Worm (Caenorhabditis elegans) whole organism, L3 larva: ENCODE data around the gene F10D7.5.

ENCODE experiments used
- ama-1 ChIP-seq: fragments of 150-350 bp; optimal IDR thresholded peaks from 2 replicates; lab custom pipeline; 2018
- ceh-16 ChIP-seq: sonication (generic microtip); optimal IDR thresholded peaks from 2 replicates; lab custom pipeline; 2017; ENCODE audit warnings: missing biosample characterization, missing genetic modification characterization
- ceh-82 ChIP-seq: fragments of 150-350 bp; optimal IDR thresholded peaks from 2 replicates; lab custom pipeline; 2014; ENCODE audit warnings: missing biosample characterization, missing genetic modification characterization
- egl-27 ChIP-seq: sonication (generic microtip); optimal IDR thresholded peaks from 4 replicates; lab custom pipeline; 2017; ENCODE audit warnings: missing biosample characterization, missing genetic modification reagents, missing genetic modification characterization
- nhr-11 ChIP-seq: fragments of 150-350 bp; optimal IDR thresholded peaks from 2 replicates; lab custom pipeline; 2014; ENCODE audit warnings: missing biosample characterization, missing genetic modification characterization
- nhr-237 ChIP-seq: fragments of 150-350 bp; optimal IDR thresholded peaks from 2 replicates; lab custom pipeline; 2014; ENCODE audit warnings: missing biosample characterization, missing genetic modification characterization
- nhr-76 ChIP-seq: fragments of 150-350 bp; sonication (generic microtip); optimal IDR thresholded peaks from 5 replicates; lab custom pipeline; 2014; ENCODE audit warnings: missing biosample characterization, missing genetic modification characterization
- pha-4 ChIP-seq: fragments of 150-350 bp; optimal IDR thresholded peaks from 2 replicates; lab custom pipeline; 2014; ENCODE audit warnings: missing biosample characterization, missing genetic modification reagents, missing genetic modification characterization
- snpc-4 ChIP-seq: fragments of 150-350 bp; optimal IDR thresholded peaks from 2 replicates; lab custom pipeline; 2014; ENCODE audit warnings: missing biosample characterization, missing genetic modification characterization
- tbx-2 ChIP-seq: sonication (generic microtip); optimal IDR thresholded peaks from 2 replicates; lab custom pipeline; 2016; ENCODE audit warnings: mild to moderate bottlenecking, missing genetic modification characterization, missing compliant biosample characterization
- unc-62 ChIP-seq: fragments of 150-350 bp; sonication (generic microtip); optimal IDR thresholded peaks from 4 replicates; lab custom pipeline; 2014; ENCODE audit warnings: missing biosample characterization, missing genetic modification reagents, missing genetic modification characterization
- zag-1 ChIP-seq: fragments of 150-350 bp; optimal IDR thresholded peaks from 2 replicates; lab custom pipeline; 2014; ENCODE audit warnings: missing biosample characterization, missing genetic modification characterization

ce11 chrX:17421532-17422078, 30.2 kb upstream of the F10D7.5 start, which contains the start of gene osm-11:
- TF ChIP-seq zag-1 (tag; lab: Kevin White, UChicago) (no peak), ama-1 (lab: Kevin White, UChicago) (no peak), nhr-11 (tag; lab: Kevin White, UChicago) (no peak), nhr-76 (tag; lab: Kevin White, UChicago) (no peak), unc-62 (no peak), snpc-4 (tag; lab: Kevin White, UChicago) (no peak), tbx-2 (tag; lab: Kevin White, UChicago) (no peak), ceh-82 (tag; lab: Kevin White, UChicago) (no peak), nhr-237 (tag; lab: Kevin White, UChicago) (no peak), ceh-16 (tag; lab: Kevin White, UChicago) (no peak), egl-27 (tag; lab: Kevin White, UChicago) (no peak), pha-4 (no peak)
